Worm (Caenorhabditis elegans) whole organism, L4 larva: Measurements from ENCODE around the gene F57A8.1.

ENCODE experiments used
- T26A8.4 ChIP-seq: fragments of 200-800 bp; sonication (Bioruptor generic); IDR thresholded peaks from 2 replicates; pipeline ENCODE4 v1.3.6; 2022; ENCODE audit warnings: missing genetic modification characterization, missing compliant biosample characterization
- Y75B8A.6 ChIP-seq: fragments of 200-800 bp; sonication (Bioruptor generic); IDR thresholded peaks from 2 replicates; pipeline ENCODE4 v1.3.6; 2022; ENCODE audit warnings: missing genetic modification reagents, missing genetic modification characterization, missing compliant biosample characterization
- aly-2 ChIP-seq: sonication (generic microtip); optimal IDR thresholded peaks from 2 replicates; lab custom pipeline; 2018; ENCODE audit warnings: missing biosample characterization, missing genetic modification characterization
- ceh-28 ChIP-seq: fragments of 150-350 bp; optimal IDR thresholded peaks from 2 replicates; lab custom pipeline; 2014; ENCODE audit warnings: missing biosample characterization, missing genetic modification reagents, missing genetic modification characterization
- ceh-44 ChIP-seq: fragments of 200-800 bp; sonication (Bioruptor generic); IDR thresholded peaks from 2 replicates; pipeline ENCODE4 v1.3.6; 2022; ENCODE audit warnings: missing genetic modification reagents, missing genetic modification characterization, missing compliant biosample characterization
- ceh-62 ChIP-seq: sonication (generic microtip); optimal IDR thresholded peaks from 2 replicates; lab custom pipeline; 2017; ENCODE audit warnings: missing biosample characterization, missing genetic modification characterization
- ces-1 ChIP-seq: fragments of 150-350 bp; sonication (generic microtip); optimal IDR thresholded peaks from 4 replicates; lab custom pipeline; 2014; ENCODE audit warnings: missing biosample characterization, missing genetic modification reagents, missing genetic modification characterization
- ctbp-1 ChIP-seq: fragments of 200-800 bp; sonication (Bioruptor generic); IDR thresholded peaks from 2 replicates; pipeline ENCODE4 v1.3.6; 2022; ENCODE audit warnings: missing genetic modification reagents, missing genetic modification characterization, missing compliant biosample characterization
- daf-16 ChIP-seq, 3 experiments: sonication (generic microtip); optimal IDR thresholded peaks; 2 replicates each; lab custom pipeline; 2016 to 2017; ENCODE audit warnings: missing genetic modification characterization in 3 of 3, missing genetic modification reagents in 3 of 3, mild to moderate bottlenecking in 2 of 3, missing compliant biosample characterization in 2 of 3, missing biosample characterization in 1 of 3, moderate library complexity in 1 of 3
- dmd-8 ChIP-seq: fragments of 200-800 bp; sonication (Bioruptor generic); IDR thresholded peaks from 2 replicates; pipeline ENCODE4 v1.3.6; 2022; ENCODE audit warnings: missing genetic modification characterization, missing compliant biosample characterization
- dmd-9 ChIP-seq: fragments of 200-800 bp; sonication (Bioruptor generic); IDR thresholded peaks from 2 replicates; pipeline ENCODE4 v1.3.6; 2022; ENCODE audit warnings: missing genetic modification reagents, missing genetic modification characterization, missing compliant biosample characterization
- dpl-1 ChIP-seq: fragments of 150-350 bp; optimal IDR thresholded peaks from 2 replicates; lab custom pipeline; 2014; ENCODE audit warnings: missing biosample characterization, missing genetic modification reagents, missing genetic modification characterization
- duxl-1 ChIP-seq: sonication (generic microtip); optimal IDR thresholded peaks from 2 replicates; lab custom pipeline; 2016; ENCODE audit warnings: mild to moderate bottlenecking, missing genetic modification characterization, moderate library complexity, missing compliant biosample characterization; ENCODE audit not compliant: poor library complexity
- egl-27 ChIP-seq: sonication (generic microtip); optimal IDR thresholded peaks from 3 replicates; lab custom pipeline; 2017; ENCODE audit warnings: missing biosample characterization, missing genetic modification reagents, missing genetic modification characterization
- egl-43 ChIP-seq: fragments of 200-800 bp; sonication (Bioruptor generic); IDR thresholded peaks from 2 replicates; pipeline ENCODE4 v1.3.6; 2022; ENCODE audit warnings: missing genetic modification reagents, missing genetic modification characterization, missing compliant biosample characterization
- fos-1 ChIP-seq: fragments of 150-350 bp; optimal IDR thresholded peaks from 2 replicates; lab custom pipeline; 2014; ENCODE audit warnings: missing biosample characterization, missing genetic modification characterization
- hlh-11 ChIP-seq: fragments of 200-800 bp; sonication (Bioruptor generic); optimal IDR thresholded peaks from 2 replicates; lab custom pipeline; 2018; ENCODE audit warnings: mild to moderate bottlenecking, missing genetic modification characterization, missing compliant biosample characterization
- hlh-30 ChIP-seq: sonication (generic microtip); optimal IDR thresholded peaks from 2 replicates; lab custom pipeline; 2017; ENCODE audit warnings: antibody characterized with exemption, mild to moderate bottlenecking, missing genetic modification characterization, missing compliant biosample characterization; ENCODE audit not compliant: insufficient read depth
- hmg-1.1 ChIP-seq: fragments of 200-800 bp; sonication (Bioruptor generic); IDR thresholded peaks from 2 replicates; pipeline ENCODE4 v1.3.6; 2022; ENCODE audit warnings: missing genetic modification reagents, missing genetic modification characterization, missing compliant biosample characterization
- lin-1 ChIP-seq: fragments of 200-800 bp; sonication (Bioruptor generic); IDR thresholded peaks from 2 replicates; pipeline ENCODE4 v1.3.6; 2022; ENCODE audit warnings: missing genetic modification reagents, missing genetic modification characterization, missing compliant biosample characterization
- lin-13 ChIP-seq: fragments of 150-350 bp; optimal IDR thresholded peaks from 2 replicates; lab custom pipeline; 2014; ENCODE audit warnings: missing biosample characterization, missing genetic modification reagents, missing genetic modification characterization
- lin-15B ChIP-seq: fragments of 150-350 bp; sonication (generic microtip); optimal IDR thresholded peaks from 3 replicates; lab custom pipeline; 2014; ENCODE audit warnings: missing biosample characterization, missing genetic modification characterization
- lin-29 ChIP-seq: fragments of 200-800 bp; sonication (Bioruptor generic); IDR thresholded peaks from 2 replicates; pipeline ENCODE4 v1.3.6; 2022; ENCODE audit warnings: missing genetic modification reagents, missing genetic modification characterization, missing compliant biosample characterization
- lin-38 ChIP-seq: fragments of 200-800 bp; sonication (Bioruptor generic); IDR thresholded peaks from 2 replicates; pipeline ENCODE4 v1.3.6; 2022; ENCODE audit warnings: missing genetic modification reagents, missing genetic modification characterization, missing compliant biosample characterization
- lin-39 ChIP-seq: fragments of 150-350 bp; optimal IDR thresholded peaks from 2 replicates; lab custom pipeline; 2014; ENCODE audit warnings: missing biosample characterization, missing genetic modification reagents, missing genetic modification characterization
- lsy-2 ChIP-seq, 2 experiments: fragments of 150-350 bp in 1 of 2; sonication (generic microtip) in 1 of 2; optimal IDR thresholded peaks; 2 replicates each; lab custom pipeline; 2014 to 2017; ENCODE audit warnings: missing biosample characterization in 2 of 2, missing genetic modification characterization in 2 of 2
- madf-5 ChIP-seq, 2 experiments: fragments of 200-800 bp; sonication (Bioruptor generic); IDR thresholded peaks; 2 replicates each; pipeline ENCODE4 v1.3.6; 2022; ENCODE audit warnings: missing compliant biosample characterization in 2 of 2, missing genetic modification characterization in 2 of 2
- mdt-29 ChIP-seq: fragments of 200-800 bp; sonication (Bioruptor generic); IDR thresholded peaks from 2 replicates; pipeline ENCODE4 v1.3.6; 2022; ENCODE audit warnings: missing genetic modification reagents, missing genetic modification characterization, missing compliant biosample characterization
- mes-2 ChIP-seq: sonication (generic microtip); optimal IDR thresholded peaks from 2 replicates; lab custom pipeline; 2016; ENCODE audit warnings: missing genotype, mild to moderate bottlenecking, missing genetic modification characterization, missing compliant biosample characterization; ENCODE audit not compliant: poor library complexity, severe bottlenecking
- mxl-2 ChIP-seq: fragments of 200-800 bp; sonication (Bioruptor generic); conservative IDR thresholded peaks from 2 replicates; pipeline ENCODE4 v1.3.6; 2022; ENCODE audit warnings: missing genetic modification reagents, missing genetic modification characterization, missing compliant biosample characterization
- nhr-237 ChIP-seq: sonication (generic microtip); optimal IDR thresholded peaks from 2 replicates; lab custom pipeline; 2017; ENCODE audit warnings: missing biosample characterization, missing genetic modification characterization
- nhr-42 ChIP-seq: fragments of 200-800 bp; sonication (Bioruptor generic); IDR thresholded peaks from 2 replicates; pipeline ENCODE4 v1.3.6; 2022; ENCODE audit warnings: missing genetic modification characterization, missing compliant biosample characterization
- nhr-6 ChIP-seq: fragments of 150-350 bp; optimal IDR thresholded peaks from 2 replicates; lab custom pipeline; 2014; ENCODE audit warnings: missing biosample characterization, missing genetic modification characterization
- nhr-76 ChIP-seq: fragments of 150-350 bp; optimal IDR thresholded peaks from 2 replicates; lab custom pipeline; 2014; ENCODE audit warnings: missing biosample characterization, missing genetic modification characterization
- php-3 ChIP-seq: fragments of 200-800 bp; sonication (Bioruptor generic); IDR thresholded peaks from 2 replicates; pipeline ENCODE4 v1.3.6; 2022; ENCODE audit warnings: missing genetic modification reagents, missing genetic modification characterization, missing compliant biosample characterization
- saeg-2 ChIP-seq: fragments of 200-800 bp; sonication (Bioruptor generic); IDR thresholded peaks from 2 replicates; pipeline ENCODE4 v1.3.6; 2022; ENCODE audit warnings: missing genetic modification reagents, missing genetic modification characterization, missing compliant biosample characterization
- sdz-12 ChIP-seq: fragments of 200-800 bp; sonication (Bioruptor generic); optimal IDR thresholded peaks from 2 replicates; lab custom pipeline; 2018; ENCODE audit warnings: mild to moderate bottlenecking, missing genetic modification characterization, missing compliant biosample characterization
- set-16 ChIP-seq: fragments of 200-800 bp; sonication (Bioruptor generic); IDR thresholded peaks from 2 replicates; pipeline ENCODE4 v1.3.6; 2022; ENCODE audit warnings: missing genetic modification reagents, missing genetic modification characterization, missing compliant biosample characterization
- skn-1 ChIP-seq: fragments of 150-350 bp; optimal IDR thresholded peaks from 2 replicates; lab custom pipeline; 2014; ENCODE audit warnings: missing biosample characterization, missing genetic modification characterization
- snpc-1.2 ChIP-seq: fragments of 200-800 bp; sonication (Bioruptor generic); IDR thresholded peaks from 2 replicates; pipeline ENCODE4 v1.3.6; 2022; ENCODE audit warnings: missing genetic modification reagents, missing genetic modification characterization, missing compliant biosample characterization
- spr-1 ChIP-seq: sonication (generic microtip); optimal IDR thresholded peaks from 2 replicates; lab custom pipeline; 2016; ENCODE audit warnings: mild to moderate bottlenecking, missing genetic modification characterization, missing compliant biosample characterization
- spr-3 ChIP-seq: fragments of 200-800 bp; sonication (Bioruptor generic); optimal IDR thresholded peaks from 2 replicates; lab custom pipeline; 2018; ENCODE audit warnings: mild to moderate bottlenecking, missing genetic modification characterization, missing compliant biosample characterization
- tag-97 ChIP-seq: fragments of 200-800 bp; sonication (Bioruptor generic); IDR thresholded peaks from 2 replicates; pipeline ENCODE4 v1.3.6; 2022; ENCODE audit warnings: missing genetic modification characterization, missing compliant biosample characterization
- tra-1 ChIP-seq: fragments of 200-800 bp; sonication (Bioruptor generic); IDR thresholded peaks from 2 replicates; pipeline ENCODE4 v1.3.6; 2022; ENCODE audit warnings: missing genetic modification reagents, missing genetic modification characterization, missing compliant biosample characterization
- unc-130 ChIP-seq: sonication (generic microtip); optimal IDR thresholded peaks from 2 replicates; lab custom pipeline; 2016; ENCODE audit warnings: missing genetic modification reagents, missing genetic modification characterization, missing compliant biosample characterization
- zag-1 ChIP-seq: fragments of 150-350 bp; optimal IDR thresholded peaks from 2 replicates; lab custom pipeline; 2014; ENCODE audit warnings: missing biosample characterization, missing genetic modification characterization
- zfp-3 ChIP-seq: fragments of 200-800 bp; sonication (Bioruptor generic); conservative IDR thresholded peaks from 2 replicates; pipeline ENCODE4 v1.3.6; 2022; ENCODE audit warnings: missing genetic modification reagents, missing genetic modification characterization, missing compliant biosample characterization
- zip-11 ChIP-seq: fragments of 200-800 bp; sonication (Bioruptor generic); IDR thresholded peaks from 2 replicates; pipeline ENCODE4 v1.3.6; 2022; ENCODE audit warnings: missing genetic modification characterization, missing compliant biosample characterization
- zip-2 ChIP-seq: fragments of 150-350 bp; optimal IDR thresholded peaks from 2 replicates; lab custom pipeline; 2014; ENCODE audit warnings: missing biosample characterization, missing genetic modification characterization
- ztf-11 ChIP-seq: fragments of 150-350 bp; optimal IDR thresholded peaks from 2 replicates; lab custom pipeline; 2014; ENCODE audit warnings: missing biosample characterization, missing genetic modification characterization

Gene F57A8.1

ce11 chrV:10036275-10036674, 865 bp upstream of the F57A8.1 start, which contains the start of gene T06E8.2 (continued):
- TF ChIP-seq daf-16 (GFP tag; optimal IDR thresholded peaks at IDR 0.05; lab: Kevin White, UChicago): peak in 1 of 2 experiments; percentile 43
- peak; percentile 39 for TF ChIP-seq daf-16 (tag; optimal IDR thresholded peaks at IDR 0.05; lab: Kevin White, UChicago)
- 0 out of 2 replicates have a peak, but pooled peaks have one; percentile 53 for TF ChIP-seq saeg-2 (GFP tag; lab: Robert Waterston, UW)
- TF ChIP-seq spr-3 (GFP tag; lab: Kevin White, UChicago): no peak
- TF ChIP-seq hlh-30 (tag; lab: Kevin White, UChicago): peak; percentile 82
- no peak for TF ChIP-seq tag-97
- 0 out of 2 replicates have a peak, but pooled peaks have one; percentile 45 for TF ChIP-seq tra-1 (GFP tag; lab: Robert Waterston, UW)
- TF ChIP-seq nhr-76: no peak
- TF ChIP-seq dpl-1 (GFP tag; lab: Kevin White, UChicago): peak; percentile 16
- TF ChIP-seq nhr-237: no peak
- TF ChIP-seq lin-38 (GFP tag; lab: Robert Waterston, UW): no peak
- TF ChIP-seq nhr-42 (GFP tag; lab: Robert Waterston, UW): no peak
- TF ChIP-seq zag-1 (tag; lab: Kevin White, UChicago): no peak
- TF ChIP-seq nhr-6 (tag; lab: Kevin White, UChicago): peak; percentile 72
- TF ChIP-seq zip-11 (GFP tag; lab: Robert Waterston, UW): no peak
- TF ChIP-seq T26A8.4 (GFP tag; lab: Robert Waterston, UW): 0 out of 2 replicates have a peak, but pooled peaks have one; percentile 24
- peak; percentile 76 for TF ChIP-seq hlh-11 (tag; lab: Kevin White, UChicago)
- TF ChIP-seq ceh-44 (GFP tag; lab: Robert Waterston, UW): no peak

DNA sequence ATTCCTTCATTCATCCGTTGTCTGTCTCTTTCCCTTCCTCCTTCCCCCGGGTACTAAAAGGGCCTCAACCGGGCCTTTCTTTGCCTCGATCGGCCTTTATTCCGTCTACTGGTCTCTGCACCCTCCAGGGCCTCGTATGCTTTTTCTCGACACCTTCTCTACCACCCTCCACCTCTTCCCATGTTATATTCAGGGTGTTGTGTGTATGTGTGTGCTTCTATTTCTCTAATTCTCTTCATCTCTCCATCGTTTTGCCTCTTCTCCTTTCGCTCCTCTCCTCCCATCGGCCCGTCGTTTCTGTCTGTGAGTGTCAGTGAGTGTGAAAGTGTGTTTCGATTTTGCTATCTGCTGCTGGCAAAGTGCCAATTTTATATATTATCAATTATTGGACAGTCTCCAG, 2.7 kb downstream of the F57A8.1 start:
- TF ChIP-seq zfp-3 (no peak), ceh-44 (GFP tag; lab: Robert Waterston, UW) (no peak), lin-15B (tag; lab: Kevin White, UChicago) (no peak), set-16 (GFP tag; lab: Robert Waterston, UW) (peak; percentile 46), sdz-12 (no peak), lin-1 (GFP tag; lab: Robert Waterston, UW) (no peak), duxl-1 (no peak), unc-130 (GFP tag; lab: Kevin White, UChicago) (no peak), mes-2 (tag; lab: Kevin White, UChicago) (peak; percentile 82), lin-39 (tag; lab: Kevin White, UChicago) (no peak), mdt-29 (GFP tag; lab: Robert Waterston, UW) (no peak), dmd-8 (GFP tag; lab: Robert Waterston, UW) (no peak), lin-13 (GFP tag; lab: Kevin White, UChicago) (peak; percentile 70), spr-1 (tag; lab: Kevin White, UChicago) (peak; percentile 47), ztf-11 (tag; lab: Kevin White, UChicago) (no peak), fos-1 (tag; lab: Kevin White, UChicago) (no peak), hmg-1.1 (GFP tag; lab: Robert Waterston, UW) (peak; percentile 82), lsy-2 (tag; optimal IDR thresholded peaks at IDR 0.05; lab: Kevin White, UChicago) (peak; percentile 68 to 88), nhr-237 (no peak), ces-1 (no peak), ceh-28 (no peak), skn-1 (tag; lab: Kevin White, UChicago) (no peak), egl-27 (tag; lab: Kevin White, UChicago) (no peak), snpc-1.2 (no peak), Y75B8A.6 (no peak), aly-2 (tag; lab: Kevin White, UChicago) (no peak), zip-2 (no peak), ctbp-1 (GFP tag; lab: Robert Waterston, UW) (peak; percentile 60; the same call in 1 of the 2 replicates), php-3 (no peak), lin-29 (no peak), mxl-2 (GFP tag; lab: Robert Waterston, UW) (no peak), ceh-62 (tag; lab: Kevin White, UChicago) (no peak), egl-43 (GFP tag; lab: Robert Waterston, UW) (no peak), madf-5 (GFP tag; IDR thresholded peaks at IDR 0.05; lab: Robert Waterston, UW) (no peak), dmd-9 (GFP tag; lab: Robert Waterston, UW) (no peak)
